Fruit fly (Drosophila melanogaster): ENCODE data around the gene CG42834.

DNA sequence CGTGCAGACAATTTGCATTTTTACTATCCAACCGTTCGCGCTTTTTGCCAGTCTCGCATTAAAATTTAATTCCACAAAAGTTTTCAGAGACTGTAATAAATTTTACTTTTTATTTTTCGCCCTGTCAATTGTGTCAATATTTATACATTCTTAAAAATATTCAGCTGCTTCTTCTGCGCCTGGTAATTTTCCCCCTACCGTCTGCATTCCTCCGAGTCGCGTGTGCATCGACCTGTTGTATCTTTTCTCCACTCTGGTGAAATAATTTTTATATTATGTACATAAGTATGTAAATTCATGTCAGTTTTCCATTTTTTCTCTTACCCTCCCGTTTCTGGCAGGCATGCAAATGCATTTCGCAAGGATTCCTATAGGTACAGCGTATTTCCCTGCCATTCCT lies 15.4 kb upstream of the CG42834 start, which contains the start of gene CG34279:
- TF ChIP-seq ovo (GFP tag; optimal IDR thresholded peaks at IDR 0.05) = no peak
- no peak for TF ChIP-seq bab1 (GFP tag; optimal IDR thresholded peaks at IDR 0.05)
- TF ChIP-seq CG7101 (tag; optimal IDR thresholded peaks at IDR 0.05) = no peak
- no peak for TF ChIP-seq pad (GFP tag; optimal IDR thresholded peaks at IDR 0.05)
- no peak for TF ChIP-seq Clk (GFP tag; optimal IDR thresholded peaks at IDR 0.05)
- TF ChIP-seq Hr96 (GFP tag; optimal IDR thresholded peaks at IDR 0.05) = no peak

Data from whole organism, adult.